Worm (Caenorhabditis elegans): ENCODE data around the gene Y51H4A.1.
"Not testable (repeated sequence)": the region's sequence is repeated elsewhere in the genome, so short reads cannot be mapped to it uniquely, and the experiment has no call there.

Y51H4A.1 gene

ce11 chrIV:16483273-16484204, 6.4 kb upstream of the Y51H4A.1 start:
- no peak for TF ChIP-seq unc-62 (GFP tag; optimal IDR thresholded peaks at IDR 0.05)

ce11 chrIV:16482790-16483189, 5.7 kb upstream of the Y51H4A.1 start:
- no peak for TF ChIP-seq unc-62 (GFP tag; optimal IDR thresholded peaks at IDR 0.05)

ce11 chrIV:16480888-16481287, 3.8 kb upstream of the Y51H4A.1 start, which contains the start of gene Y51H4A.938:
Gene Y51H4A.938, plus strand, starts transcription at chrIV:16481188.
- TF ChIP-seq unc-62 (GFP tag; optimal IDR thresholded peaks at IDR 0.05) = not testable (repeated sequence)

ce11 chrIV:16476081-16476480, 1.0 kb downstream of the Y51H4A.1 start:
- no peak for TF ChIP-seq unc-62 (GFP tag; optimal IDR thresholded peaks at IDR 0.05)

- no peak for TF ChIP-seq unc-62 (GFP tag; optimal IDR thresholded peaks at IDR 0.05)
Measured at ce11 chrIV:16471569-16471968, 5.5 kb downstream of the Y51H4A.1 start.

ce11 chrIV:16470888-16471287, 6.2 kb downstream of the Y51H4A.1 start, which contains the start of gene VY10G11R.1:
Gene VY10G11R.1, minus strand, starts transcription at chrIV:16470988.
- not testable (repeated sequence) for TF ChIP-seq unc-62 (GFP tag; optimal IDR thresholded peaks at IDR 0.05)

- no peak for TF ChIP-seq unc-62 (GFP tag; optimal IDR thresholded peaks at IDR 0.05)
Measured at ce11 chrIV:16446664-16447063, 30.4 kb downstream of the Y51H4A.1 start.

- TF ChIP-seq unc-62 (GFP tag; optimal IDR thresholded peaks at IDR 0.05) = no peak
Measured at ce11 chrIV:16442963-16443362, 34.1 kb downstream of the Y51H4A.1 start, which contains the start of gene dlc-4. Gene dlc-4, plus strand, starts transcription at chrIV:16443263.

- TF ChIP-seq unc-62 (GFP tag; optimal IDR thresholded peaks at IDR 0.05) = no peak
Measured at ce11 chrIV:16431929-16432328, 45.2 kb downstream of the Y51H4A.1 start, which contains the start of gene dlc-3. Gene dlc-3, plus strand, starts transcription at chrIV:16432229.

- TF ChIP-seq unc-62 (GFP tag; optimal IDR thresholded peaks at IDR 0.05) = not testable (repeated sequence)
Measured at ce11 chrIV:16424337-16424736, 52.8 kb downstream of the Y51H4A.1 start, which contains the start of gene Y10G11A.1. Gene Y10G11A.1, plus strand, starts transcription at chrIV:16424637.

Data from whole organism, dauer.